Fruit fly (Drosophila melanogaster) whole organism, wandering third instar larva: ENCODE data around the gene Atg8a.

ENCODE experiments used
- CG32264 ChIP-seq: fragments of 200-800 bp; sonication (Bioruptor generic); optimal IDR thresholded peaks from 2 replicates; lab custom pipeline; 2016; ENCODE audit warnings: missing biosample characterization, missing genetic modification characterization
- Dif ChIP-seq: fragments of 200-275, 200-300 bp; sonication (Bioruptor generic); optimal IDR thresholded peaks from 2 replicates; lab custom pipeline; 2018; ENCODE audit warnings: missing biosample characterization, missing genetic modification characterization; ENCODE audit not compliant: partially characterized antibody
- HLH106 ChIP-seq: fragments of 200-800 bp; optimal IDR thresholded peaks from 3 replicates; lab custom pipeline; 2019; ENCODE audit warnings: missing biosample characterization, mild to moderate bottlenecking, missing genetic modification characterization, moderate library complexity
- Hr78 ChIP-seq: fragments of >200 bp; optimal IDR thresholded peaks from 2 replicates; lab custom pipeline; 2017; ENCODE audit warnings: missing biosample characterization, missing genetic modification characterization
- Hr83 ChIP-seq: fragments of 200-300 bp; sonication (Bioruptor generic); optimal IDR thresholded peaks from 2 replicates; lab custom pipeline; 2016; ENCODE audit warnings: missing biosample characterization, mild to moderate bottlenecking, missing genetic modification characterization, moderate library complexity; ENCODE audit not compliant: poor library complexity, severe bottlenecking
- Jra ChIP-seq: sonication (Bioruptor generic); optimal IDR thresholded peaks from 2 replicates; lab custom pipeline; 2016; ENCODE audit warnings: missing biosample characterization, missing genetic modification characterization
- brk ChIP-seq: fragments of 200-800 bp; sonication (Bioruptor generic); optimal IDR thresholded peaks from 2 replicates; lab custom pipeline; 2016; ENCODE audit warnings: missing biosample characterization, mild to moderate bottlenecking, missing genetic modification characterization
- dmrt93B ChIP-seq: fragments of 200-800 bp; sonication (Bioruptor generic); optimal IDR thresholded peaks from 2 replicates; lab custom pipeline; 2018; ENCODE audit warnings: missing biosample characterization, mild to moderate bottlenecking, missing genetic modification characterization
- fru ChIP-seq: fragments of 200-800 bp; sonication (Bioruptor generic); optimal IDR thresholded peaks from 3 replicates; lab custom pipeline; 2016; ENCODE audit warnings: missing biosample characterization, mild to moderate bottlenecking, missing genetic modification characterization
- h ChIP-seq: fragments of 200-800 bp; sonication (Bioruptor generic); optimal IDR thresholded peaks from 3 replicates; lab custom pipeline; 2016; ENCODE audit warnings: missing biosample characterization, mild to moderate bottlenecking, missing genetic modification characterization
- lola ChIP-seq: fragments of >200 bp; optimal IDR thresholded peaks from 2 replicates; lab custom pipeline; 2017; ENCODE audit warnings: missing biosample characterization, missing genetic modification characterization
- rgr ChIP-seq: fragments of 200-800 bp; sonication (Bioruptor generic); optimal IDR thresholded peaks from 3 replicates; lab custom pipeline; 2016; ENCODE audit warnings: missing biosample characterization, mild to moderate bottlenecking, missing genetic modification characterization

DNA sequence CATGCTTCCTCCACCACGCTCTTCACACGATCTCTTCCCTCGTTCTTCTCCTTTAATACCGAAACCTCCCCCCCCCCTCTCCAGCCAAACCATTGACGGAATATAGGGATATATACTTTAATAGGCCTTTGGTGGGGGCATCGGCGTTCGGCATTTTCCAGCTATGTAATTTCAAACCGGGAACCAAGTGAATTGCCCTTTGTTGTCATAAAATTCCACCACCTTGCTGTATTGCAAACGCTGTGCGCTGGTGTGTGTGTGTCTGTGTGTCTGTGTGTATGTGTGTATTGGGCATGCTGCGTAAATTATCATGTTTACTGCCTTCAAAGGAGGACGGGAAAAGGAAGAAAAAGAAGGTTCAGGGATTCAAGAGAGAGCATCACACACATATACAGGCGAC is 36.8 kb downstream of the Atg8a start:
- TF ChIP-seq brk (GFP tag; lab: Kevin White, UChicago) (no peak), lola (GFP tag; lab: Kevin White, UChicago) (no peak), CG32264 (GFP tag; lab: Kevin White, UChicago) (no peak), HLH106 (tag; lab: Kevin White, UChicago) (no peak), Dif (no peak), Hr78 (GFP tag; lab: Kevin White, UChicago) (no peak), dmrt93B (no peak), Jra (GFP tag; lab: Kevin White, UChicago) (no peak), Hr83 (no peak), rgr (GFP tag; lab: Kevin White, UChicago) (no peak), fru (GFP tag; lab: Kevin White, UChicago) (no peak), h (GFP tag; lab: Kevin White, UChicago) (no peak)
